Worm (Caenorhabditis elegans) whole organism, young adult: ENCODE measurements around the gene F56C3.8.

Experiments used
- ZK185.1 ChIP-seq: sonication (generic microtip); optimal IDR thresholded peaks from 2 replicates; lab custom pipeline; 2016; ENCODE audit warnings: mild to moderate bottlenecking, missing genetic modification characterization, missing compliant biosample characterization; ENCODE audit not compliant: poor library complexity, severe bottlenecking
- cebp-1 ChIP-seq, 2 experiments: fragments of 200-800 bp in 1 of 2; sonication (Bioruptor generic) in 1 of 2; sonication (generic microtip) in 1 of 2; IDR thresholded peaks in 1 of 2; optimal IDR thresholded peaks in 1 of 2; 2 replicates each; pipeline versions ENCODE4 v1.3.6 to Lab custom; 2017 to 2022; ENCODE audit warnings: missing compliant biosample characterization in 2 of 2, missing genetic modification characterization in 2 of 2, mild to moderate bottlenecking in 1 of 2, missing genetic modification reagents in 1 of 2, moderate library complexity in 1 of 2
- pha-4 ChIP-seq: fragments of 150-350 bp; sonication (generic microtip); optimal IDR thresholded peaks from 2 replicates; lab custom pipeline; 2014; ENCODE audit warnings: missing biosample characterization, missing genetic modification reagents, missing genetic modification characterization

DNA sequence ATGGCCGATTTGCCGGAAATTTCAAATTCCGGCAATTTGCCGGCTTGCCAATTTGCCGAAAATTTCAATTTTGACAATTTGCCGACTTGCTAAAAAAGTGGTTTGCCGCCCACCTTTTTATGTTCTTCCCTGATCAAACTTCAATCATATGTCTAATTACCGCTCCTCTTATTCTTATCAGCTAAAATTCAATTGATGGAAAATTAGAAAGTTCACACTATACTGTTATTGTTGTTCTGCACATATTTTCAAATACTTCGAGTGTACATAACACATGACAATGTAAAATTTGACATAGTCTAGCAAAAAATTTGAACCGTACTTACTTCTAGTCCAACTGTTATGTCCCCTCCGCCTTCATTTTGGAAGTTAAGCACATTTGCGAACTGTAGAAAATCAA, 46.6 kb downstream of the F56C3.8 start:
- no peak for TF ChIP-seq pha-4 (tag; lab: Kevin White, UChicago)
- TF ChIP-seq cebp-1 (GFP tag; IDR thresholded peaks at IDR 0.05; lab: Robert Waterston, UW) = no peak
- TF ChIP-seq cebp-1 (tag; optimal IDR thresholded peaks at IDR 0.05; lab: Kevin White, UChicago) = no peak
- TF ChIP-seq ZK185.1 (tag; lab: Kevin White, UChicago) = no peak
